Worm (Caenorhabditis elegans): ENCODE data around the gene F13H10.1.

- TF ChIP-seq swsn-7 (tag; optimal IDR thresholded peaks at IDR 0.05) (peak; percentile 90), zag-1 (tag; optimal IDR thresholded peaks at IDR 0.05) (no peak), fkh-10 (GFP tag; optimal IDR thresholded peaks at IDR 0.05) (no peak), nhr-237 (tag; optimal IDR thresholded peaks at IDR 0.05) (peak; percentile 73), aly-2 (tag; optimal IDR thresholded peaks at IDR 0.05) (peak; percentile 74), mab-9 (GFP tag; IDR thresholded peaks at IDR 0.05) (0 out of 2 replicates have a peak, but pooled peaks have one; percentile 31), unc-62 (GFP tag; optimal IDR thresholded peaks at IDR 0.05) (no peak), lin-13 (GFP tag; optimal IDR thresholded peaks at IDR 0.05) (peak; percentile 73), lsy-2 (tag; optimal IDR thresholded peaks at IDR 0.05) (peak; percentile 78 to 81), tbx-2 (tag; optimal IDR thresholded peaks at IDR 0.05) (peak; percentile 78), ceh-82 (tag; optimal IDR thresholded peaks at IDR 0.05) (peak; percentile 39 to 70 (median 65)), unc-98 (GFP tag; IDR thresholded peaks at IDR 0.05) (no peak), nhr-77 (tag; optimal IDR thresholded peaks at IDR 0.05) (peak; percentile 71)
Observed at ce11 chrIV:11027560-11027959, 23.2 kb downstream of the F13H10.1 start.
